Fruit fly (Drosophila melanogaster) whole organism, embryonic: Measurements from ENCODE around the gene CG6931.

Experiments
- Blimp-1 ChIP-seq: fragments of 200-800 bp; sonication (Bioruptor generic); optimal IDR thresholded peaks from 3 replicates; lab custom pipeline; 2018; ENCODE audit warnings: missing biosample characterization, missing genetic modification characterization, mild to moderate bottlenecking, moderate library complexity, missing genetic modification reagents
- CG11504 ChIP-seq: fragments of 200-800 bp; sonication (Bioruptor generic); optimal IDR thresholded peaks from 3 replicates; lab custom pipeline; 2019; ENCODE audit warnings: missing biosample characterization, mild to moderate bottlenecking, missing genetic modification characterization, moderate library complexity
- CG11696 ChIP-seq: fragments of 200-800 bp; sonication (Bioruptor generic); IDR thresholded peaks from 2 replicates; pipeline ENCODE4 v1.3.6; 2022; ENCODE audit warnings: missing biosample characterization, missing genetic modification characterization
- CG12744 ChIP-seq: fragments of 200-800 bp; sonication (Bioruptor generic); optimal IDR thresholded peaks from 2 replicates; lab custom pipeline; 2016; ENCODE audit warnings: missing biosample characterization, missing genetic modification characterization
- CG17359 ChIP-seq: fragments of 200-800 bp; sonication (Bioruptor generic); optimal IDR thresholded peaks from 3 replicates; lab custom pipeline; 2018; ENCODE audit warnings: missing biosample characterization, mild to moderate bottlenecking, missing genetic modification characterization, moderate library complexity
- CG17802 ChIP-seq: fragments of 200-800 bp; sonication (Bioruptor generic); optimal IDR thresholded peaks from 2 replicates; lab custom pipeline; 2018; ENCODE audit warnings: missing biosample characterization, mild to moderate bottlenecking, missing genetic modification characterization, moderate library complexity
- CG18262 ChIP-seq: fragments of 200-800 bp; optimal IDR thresholded peaks from 3 replicates; lab custom pipeline; 2019; ENCODE audit warnings: missing biosample characterization, mild to moderate bottlenecking, missing genetic modification characterization, moderate library complexity
- CG18599 ChIP-seq: fragments of 200-800 bp; sonication (Bioruptor generic); optimal IDR thresholded peaks from 3 replicates; lab custom pipeline; 2017; ENCODE audit warnings: missing biosample characterization, missing genetic modification characterization, mild to moderate bottlenecking, moderate library complexity, missing genetic modification reagents
- CG2678 ChIP-seq: fragments of 200-800 bp; sonication (Bioruptor generic); optimal IDR thresholded peaks from 3 replicates; lab custom pipeline; 2019; ENCODE audit warnings: missing biosample characterization, mild to moderate bottlenecking, missing genetic modification characterization, moderate library complexity
- CG2712 ChIP-seq: fragments of 200-800 bp; optimal IDR thresholded peaks from 3 replicates; lab custom pipeline; 2019; ENCODE audit warnings: missing biosample characterization, mild to moderate bottlenecking, missing genetic modification characterization, moderate library complexity
- CG2889 ChIP-seq: fragments of 200-800 bp; sonication (Bioruptor generic); IDR thresholded peaks from 3 replicates; pipeline ENCODE4 v1.3.6; 2022; ENCODE audit warnings: missing biosample characterization, missing genetic modification characterization
- CG31224 ChIP-seq: fragments of 200-800 bp; sonication (Bioruptor generic); IDR thresholded peaks from 2 replicates; pipeline ENCODE4 v1.3.6; 2022; ENCODE audit warnings: missing biosample characterization, missing genetic modification characterization
- CG31441 ChIP-seq: fragments of 200-800 bp; sonication (Bioruptor generic); IDR thresholded peaks from 2 replicates; pipeline ENCODE4 v1.3.6; 2022; ENCODE audit warnings: missing biosample characterization, missing genetic modification characterization
- CG5180 ChIP-seq: fragments of 200-800 bp; sonication (Bioruptor generic); optimal IDR thresholded peaks from 3 replicates; lab custom pipeline; 2017; ENCODE audit warnings: missing biosample characterization, missing genetic modification characterization, mild to moderate bottlenecking, moderate library complexity, missing genetic modification reagents
- CG5953 ChIP-seq: fragments of 200-800 bp; sonication (Bioruptor generic); IDR thresholded peaks from 2 replicates; pipeline ENCODE4 v1.3.6; 2022; ENCODE audit warnings: missing biosample characterization, missing genetic modification characterization
- CG8359 ChIP-seq: fragments of 200-800 bp; sonication (Bioruptor generic); optimal IDR thresholded peaks from 2 replicates; lab custom pipeline; 2017; ENCODE audit warnings: missing biosample characterization, mild to moderate bottlenecking, missing genetic modification characterization, borderline replicate concordance
- CkIIα-i1 ChIP-seq: fragments of 200-800 bp; sonication (Bioruptor generic); IDR thresholded peaks from 2 replicates; pipeline ENCODE4 v1.3.6; 2022; ENCODE audit warnings: missing biosample characterization, missing genetic modification characterization
- Dp ChIP-seq: fragments of 200-800 bp; sonication (Bioruptor generic); optimal IDR thresholded peaks from 2 replicates; lab custom pipeline; 2018; ENCODE audit warnings: missing biosample characterization, mild to moderate bottlenecking, missing genetic modification characterization, moderate library complexity
- Drgx ChIP-seq: fragments of 200-800 bp; sonication (Bioruptor generic); IDR thresholded peaks from 2 replicates; pipeline ENCODE4 v1.3.6; 2022; ENCODE audit warnings: missing biosample characterization, missing genetic modification characterization
- Fer2 ChIP-seq: fragments of 200-800 bp; sonication (Bioruptor generic); optimal IDR thresholded peaks from 2 replicates; lab custom pipeline; 2018; ENCODE audit warnings: missing biosample characterization, mild to moderate bottlenecking, missing genetic modification characterization, moderate library complexity
- HHEX ChIP-seq: fragments of 200-800 bp; sonication (Bioruptor generic); optimal IDR thresholded peaks from 3 replicates; lab custom pipeline; 2017; ENCODE audit warnings: missing biosample characterization, mild to moderate bottlenecking, missing genetic modification characterization, missing genetic modification reagents
- Hand ChIP-seq: fragments of 200-800 bp; sonication (Bioruptor generic); optimal IDR thresholded peaks from 2 replicates; lab custom pipeline; 2017; ENCODE audit warnings: mild to moderate bottlenecking, missing biosample characterization, missing genetic modification reagents, missing genetic modification characterization
- Hr51 ChIP-seq, 2 experiments: fragments of 200-800 bp; sonication (Bioruptor generic); optimal IDR thresholded peaks; 2 replicates in 1 of 2; 3 replicates in 1 of 2; lab custom pipeline; 2016 to 2018; ENCODE audit warnings: missing biosample characterization in 2 of 2, missing genetic modification characterization in 2 of 2, mild to moderate bottlenecking in 1 of 2, moderate library complexity in 1 of 2
- Lpt ChIP-seq: fragments of >200 bp; optimal IDR thresholded peaks from 2 replicates; lab custom pipeline; 2018; ENCODE audit warnings: missing biosample characterization, missing genetic modification characterization
- MTF-1 ChIP-seq: fragments of 200-800 bp; sonication (Bioruptor generic); optimal IDR thresholded peaks from 2 replicates; lab custom pipeline; 2018; ENCODE audit warnings: missing biosample characterization, mild to moderate bottlenecking, missing genetic modification characterization, borderline replicate concordance
- Sox102F ChIP-seq: fragments of 200-800 bp; sonication (Bioruptor generic); optimal IDR thresholded peaks from 2 replicates; lab custom pipeline; 2018; ENCODE audit warnings: missing biosample characterization, mild to moderate bottlenecking, missing genetic modification characterization, moderate library complexity
- Ssrp ChIP-seq: fragments of 200-800 bp; sonication (Bioruptor generic); optimal IDR thresholded peaks from 2 replicates; lab custom pipeline; 2018; ENCODE audit warnings: missing biosample characterization, mild to moderate bottlenecking, missing genetic modification characterization, moderate library complexity
- Xrp1 ChIP-seq: fragments of 200-800 bp; sonication (Bioruptor generic); IDR thresholded peaks from 2 replicates; pipeline ENCODE4 v1.3.6; 2022; ENCODE audit warnings: missing biosample characterization, missing genetic modification characterization
- az2 ChIP-seq: fragments of 200-800 bp; sonication (Bioruptor generic); optimal IDR thresholded peaks from 3 replicates; lab custom pipeline; 2016; ENCODE audit warnings: missing biosample characterization, missing genetic modification characterization
- br ChIP-seq: fragments of >200 bp; optimal IDR thresholded peaks from 2 replicates; lab custom pipeline; 2017
- bsh ChIP-seq, 2 experiments: fragments of 200-800 bp; sonication (Bioruptor generic); optimal IDR thresholded peaks; 2 replicates each; lab custom pipeline; 2017 to 2018; ENCODE audit warnings: mild to moderate bottlenecking in 2 of 2, missing biosample characterization in 2 of 2, missing genetic modification characterization in 2 of 2, moderate library complexity in 1 of 2
- cg ChIP-seq: fragments of 200-800 bp; sonication (Bioruptor generic); optimal IDR thresholded peaks from 3 replicates; lab custom pipeline; 2019; ENCODE audit warnings: missing biosample characterization, mild to moderate bottlenecking, missing genetic modification characterization, moderate library complexity
- chinmo ChIP-seq: fragments of 200-800 bp; sonication (Bioruptor generic); IDR thresholded peaks from 4 replicates; pipeline ENCODE4 v1.3.6; 2022; ENCODE audit warnings: missing biosample characterization, missing genetic modification characterization; ENCODE audit not compliant: partially characterized antibody
- ci ChIP-seq: fragments of 200-800 bp; sonication (Bioruptor generic); IDR thresholded peaks from 3 replicates; pipeline ENCODE4 v1.3.6; 2022; ENCODE audit warnings: missing biosample characterization, missing genetic modification characterization
- dmrt11E ChIP-seq: fragments of 200-800 bp; sonication (Bioruptor generic); optimal IDR thresholded peaks from 3 replicates; lab custom pipeline; 2018; ENCODE audit warnings: missing biosample characterization, mild to moderate bottlenecking, missing genetic modification characterization, moderate library complexity
- gem ChIP-seq: fragments of 200-800 bp; sonication (Bioruptor generic); optimal IDR thresholded peaks from 2 replicates; lab custom pipeline; 2019; ENCODE audit warnings: missing biosample characterization, mild to moderate bottlenecking, missing genetic modification characterization, moderate library complexity
- hbn ChIP-seq: fragments of 200-800 bp; sonication (Bioruptor generic); IDR thresholded peaks from 2 replicates; pipeline ENCODE4 v1.3.6; 2022; ENCODE audit warnings: missing biosample characterization, missing genetic modification characterization; ENCODE audit not compliant: partially characterized antibody
- lola ChIP-seq, 3 experiments: fragments of >200 bp in 2 of 3; fragments of 200-800 bp in 1 of 3; sonication (Bioruptor generic) in 1 of 3; optimal IDR thresholded peaks; 2 replicates each; lab custom pipeline; 2017 to 2019; ENCODE audit warnings: missing biosample characterization in 3 of 3, missing genetic modification characterization in 3 of 3, mild to moderate bottlenecking in 1 of 3, moderate library complexity in 1 of 3
- peb ChIP-seq: fragments of 200-800 bp; sonication (Bioruptor generic); IDR thresholded peaks from 2 replicates; pipeline ENCODE4 v1.3.6; 2022; ENCODE audit warnings: missing biosample characterization, missing genetic modification characterization
- phol ChIP-seq: fragments of 200-800 bp; sonication (Bioruptor generic); optimal IDR thresholded peaks from 3 replicates; lab custom pipeline; 2018; ENCODE audit warnings: missing biosample characterization, mild to moderate bottlenecking, missing genetic modification characterization, moderate library complexity
- row ChIP-seq: fragments of 200-800 bp; sonication (Bioruptor generic); IDR thresholded peaks from 3 replicates; pipeline ENCODE4 v1.3.6; 2022; ENCODE audit warnings: missing biosample characterization, missing genetic modification characterization
- sens ChIP-seq: fragments of 200-800 bp; sonication (Bioruptor generic); peaks from one replicate; lab custom pipeline; 2016; ENCODE audit warnings: missing biosample characterization, missing genetic modification characterization
- sens-2 ChIP-seq: fragments of 200-800 bp; sonication (Bioruptor generic); IDR thresholded peaks from 2 replicates; pipeline ENCODE4 v1.3.6; 2022; ENCODE audit warnings: missing biosample characterization, missing genetic modification characterization
- trh ChIP-seq: fragments of 200-800 bp; sonication (Bioruptor generic); optimal IDR thresholded peaks from 2 replicates; lab custom pipeline; 2016; ENCODE audit warnings: missing biosample characterization, missing genetic modification characterization
- unpg ChIP-seq: fragments of 200-800 bp; sonication (Bioruptor generic); optimal IDR thresholded peaks from 3 replicates; lab custom pipeline; 2018; ENCODE audit warnings: missing biosample characterization, mild to moderate bottlenecking, missing genetic modification characterization, moderate library complexity
- wek ChIP-seq: fragments of 200-800 bp; sonication (Bioruptor generic); optimal IDR thresholded peaks from 3 replicates; lab custom pipeline; 2018; ENCODE audit warnings: missing biosample characterization, mild to moderate bottlenecking, missing genetic modification characterization, moderate library complexity

Gene CG6931

DNA sequence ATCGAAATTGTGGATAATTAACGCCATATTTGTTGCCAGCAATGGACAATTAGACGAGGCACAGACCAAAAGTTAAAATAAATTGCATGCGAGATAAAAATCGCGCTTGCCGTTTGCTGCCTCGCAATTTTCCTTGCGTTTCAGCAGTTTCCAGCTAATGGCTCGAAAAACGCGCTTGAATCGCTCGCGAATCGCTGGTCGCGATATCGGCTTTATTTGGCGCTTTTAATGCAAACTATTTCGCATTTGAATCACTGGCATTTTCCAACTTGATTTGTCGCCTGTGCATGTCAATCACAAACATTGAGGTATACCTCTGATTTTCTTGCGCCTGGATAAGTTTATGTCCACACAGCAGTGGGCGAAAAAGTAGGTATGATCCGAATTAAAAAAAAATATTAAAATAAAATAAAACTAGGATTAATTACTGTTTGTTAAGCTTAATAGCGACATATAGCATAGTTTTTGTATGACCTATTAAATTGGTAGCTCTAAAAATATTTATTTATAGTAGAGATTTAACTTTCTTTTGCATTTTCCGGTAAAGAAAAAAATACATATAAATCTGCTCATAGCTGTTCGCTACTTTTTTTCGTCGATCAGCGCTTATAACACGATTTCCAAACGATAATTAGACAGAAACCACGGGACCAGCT lies 32.7 kb downstream of the CG6931 start:
- TF ChIP-seq lola (GFP tag; optimal IDR thresholded peaks at IDR 0.05; lab: Kevin White, UChicago) (peak in 1 of 3 experiments; percentile 1), CG11504 (tag; lab: Kevin White, UChicago) (peak; percentile 41), peb (GFP tag; lab: Robert Waterston, UW) (no peak), CkIIα-i1 (GFP tag; lab: Robert Waterston, UW) (no peak), CG5953 (no peak), CG11696 (GFP tag; lab: Robert Waterston, UW) (peak; percentile 65; the same call in 1 of the 2 replicates), trh (no peak), Drgx (GFP tag; lab: Robert Waterston, UW) (peak; percentile 56; the same call in 1 of the 2 replicates), CG8359 (GFP tag; lab: Kevin White, UChicago) (peak; percentile 97), HHEX (GFP tag; lab: Kevin White, UChicago) (no peak), sens-2 (GFP tag; lab: Robert Waterston, UW) (no peak), phol (tag; lab: Kevin White, UChicago) (peak; percentile 5), MTF-1 (GFP tag; lab: Kevin White, UChicago) (no peak), ci (GFP tag; lab: Robert Waterston, UW) (no peak), gem (tag; lab: Kevin White, UChicago) (peak; percentile 35), sens (GFP tag; lab: Kevin White, UChicago) (peak; percentile 8), CG18599 (GFP tag; lab: Kevin White, UChicago) (no peak), CG2712 (peak; percentile 6), dmrt11E (tag; lab: Kevin White, UChicago) (peak; percentile 9), row (GFP tag; lab: Robert Waterston, UW) (peak; percentile 41; the same call in 1 of the 3 replicates), CG17359 (peak; percentile 44), Lpt (GFP tag; lab: Kevin White, UChicago) (no peak), Sox102F (GFP tag; lab: Kevin White, UChicago) (peak; percentile 41), cg (GFP tag; lab: Kevin White, UChicago) (no peak), chinmo (GFP tag; lab: Robert Waterston, UW) (no peak), Dp (GFP tag; lab: Kevin White, UChicago) (no peak), Hr51 (GFP tag; optimal IDR thresholded peaks at IDR 0.05; lab: Kevin White, UChicago) (peak in 1 of 2 experiments; percentile 13), Ssrp (peak; percentile 33), hbn (GFP tag; lab: Robert Waterston, UW) (no peak), wek (GFP tag; lab: Kevin White, UChicago) (no peak), CG2889 (GFP tag; lab: Robert Waterston, UW) (no peak), Blimp-1 (GFP tag; lab: Kevin White, UChicago) (peak; percentile 29), br (lab: Kevin White, UChicago) (no peak), Xrp1 (peak; percentile 14; the same call in 1 of the 2 replicates), unpg (GFP tag; lab: Kevin White, UChicago) (peak; percentile 1), CG31441 (GFP tag; lab: Robert Waterston, UW) (0 out of 2 replicates have a peak, but pooled peaks have one; percentile 25), Hand (GFP tag; lab: Kevin White, UChicago) (no peak), CG12744 (GFP tag; lab: Kevin White, UChicago) (no peak), CG17802 (tag; lab: Kevin White, UChicago) (no peak), CG2678 (tag; lab: Kevin White, UChicago) (peak; percentile 9), CG18262 (tag; lab: Kevin White, UChicago) (peak; percentile 18), CG31224 (GFP tag; lab: Robert Waterston, UW) (no peak), Fer2 (tag; lab: Kevin White, UChicago) (no peak), CG5180 (no peak), az2 (GFP tag; lab: Kevin White, UChicago) (peak; percentile 1), bsh (GFP tag; optimal IDR thresholded peaks at IDR 0.05; lab: Kevin White, UChicago) (peak in 1 of 2 experiments; percentile 28)
- TF ChIP-seq, all 482 proteins: peak for 23
